Worm (Caenorhabditis elegans) whole organism, L4/young adult: ENCODE results near the gene set-24.

Experiments
- W03F9.2 ChIP-seq: fragments of 150-350 bp; optimal IDR thresholded peaks from 2 replicates; lab custom pipeline; 2014; ENCODE audit warnings: missing biosample characterization, missing genetic modification characterization
- dao-5 ChIP-seq: sonication (generic microtip); optimal IDR thresholded peaks from 2 replicates; lab custom pipeline; 2016; ENCODE audit warnings: missing genotype, missing genetic modification characterization, moderate library complexity, missing compliant biosample characterization
- him-1 ChIP-seq: sonication (generic microtip); optimal IDR thresholded peaks from 2 replicates; lab custom pipeline; 2016; ENCODE audit warnings: missing genotype, missing genetic modification reagents, missing genetic modification characterization, missing compliant biosample characterization

DNA sequence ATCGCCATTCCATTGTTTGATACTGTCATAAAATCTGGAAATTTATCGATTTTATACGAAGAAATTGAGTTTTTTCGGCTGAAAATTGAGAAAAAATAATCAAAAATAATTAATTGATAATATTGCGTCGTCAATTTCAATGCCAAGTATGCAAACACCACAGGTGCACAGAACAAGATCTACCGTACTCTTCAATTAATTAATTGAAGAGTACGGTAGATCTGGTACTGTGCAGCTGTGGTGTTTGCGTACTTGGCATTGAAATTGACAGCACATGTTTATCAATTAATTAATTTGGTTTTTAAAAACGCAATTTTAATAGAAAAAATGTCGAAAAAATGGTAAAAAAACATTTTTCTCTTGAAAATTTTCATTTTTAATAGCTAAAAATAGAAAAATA, 41.9 kb downstream of the set-24 start, which contains the start of gene cnt-1:
- no peak for TF ChIP-seq dao-5 (tag; lab: Kevin White, UChicago)
- no peak for TF ChIP-seq him-1 (tag; lab: Kevin White, UChicago)
- no peak for TF ChIP-seq W03F9.2 (tag; lab: Kevin White, UChicago)
